Fruit fly (Drosophila melanogaster) whole organism, adult: ENCODE data around the gene CG14013.

Experiments used
- CG11617 ChIP-seq: fragments of 200-800 bp; sonication (Bioruptor generic); optimal IDR thresholded peaks from 2 replicates; lab custom pipeline; 2017; ENCODE audit warnings: mild to moderate bottlenecking, missing biosample characterization, missing genetic modification reagents, missing genetic modification characterization
- CG12768 ChIP-seq: fragments of 200-800 bp; sonication (Bioruptor generic); optimal IDR thresholded peaks from 2 replicates; lab custom pipeline; 2017; ENCODE audit warnings: missing biosample characterization, missing genetic modification characterization, mild to moderate bottlenecking, moderate library complexity, missing genetic modification reagents
- CG14711 ChIP-seq: fragments of 200-800 bp; sonication (Bioruptor generic); optimal IDR thresholded peaks from 2 replicates; lab custom pipeline; 2018; ENCODE audit warnings: missing biosample characterization, mild to moderate bottlenecking, missing genetic modification characterization, moderate library complexity
- CG1620 ChIP-seq: fragments of 200-800 bp; sonication (Bioruptor generic); optimal IDR thresholded peaks from 2 replicates; lab custom pipeline; 2016; ENCODE audit warnings: missing biosample characterization, missing genetic modification characterization
- CG33017 ChIP-seq: fragments of 200-800 bp; sonication (Bioruptor generic); optimal IDR thresholded peaks from 2 replicates; lab custom pipeline; 2018; ENCODE audit warnings: missing biosample characterization, mild to moderate bottlenecking, missing genetic modification characterization, moderate library complexity
- CG5204 ChIP-seq: fragments of 200-800 bp; sonication (Bioruptor generic); optimal IDR thresholded peaks from 2 replicates; lab custom pipeline; 2016; ENCODE audit warnings: missing biosample characterization, missing genetic modification characterization
- CG7045 ChIP-seq: fragments of 200-800 bp; sonication (Bioruptor generic); optimal IDR thresholded peaks from 2 replicates; lab custom pipeline; 2017; ENCODE audit warnings: missing biosample characterization, mild to moderate bottlenecking, missing genetic modification characterization
- CG7101 ChIP-seq: fragments of 200-800 bp; sonication (Bioruptor generic); optimal IDR thresholded peaks from 2 replicates; lab custom pipeline; 2018; ENCODE audit warnings: missing biosample characterization, mild to moderate bottlenecking, missing genetic modification characterization, moderate library complexity
- Clk ChIP-seq: fragments of 200-800 bp; sonication (Bioruptor generic); optimal IDR thresholded peaks from 2 replicates; lab custom pipeline; 2017; ENCODE audit warnings: missing biosample characterization, missing genetic modification characterization
- Crg-1 ChIP-seq: fragments of 200-800 bp; sonication (Bioruptor generic); optimal IDR thresholded peaks from 2 replicates; lab custom pipeline; 2016; ENCODE audit warnings: missing biosample characterization, missing genetic modification characterization
- Hr96 ChIP-seq: fragments of 200-800 bp; sonication (Bioruptor generic); optimal IDR thresholded peaks from 2 replicates; lab custom pipeline; 2016; ENCODE audit warnings: missing biosample characterization, missing genetic modification characterization
- Mnt ChIP-seq: fragments of 200-800 bp; sonication (Bioruptor generic); optimal IDR thresholded peaks from 2 replicates; lab custom pipeline; 2016; ENCODE audit warnings: missing biosample characterization, mild to moderate bottlenecking, missing genetic modification characterization
- bab1 ChIP-seq: fragments of 200-800 bp; sonication (Bioruptor generic); optimal IDR thresholded peaks from 3 replicates; lab custom pipeline; 2019; ENCODE audit warnings: missing biosample characterization, mild to moderate bottlenecking, missing genetic modification characterization, moderate library complexity
- cic ChIP-seq: fragments of 200-800 bp; sonication (Bioruptor generic); optimal IDR thresholded peaks from 2 replicates; lab custom pipeline; 2017; ENCODE audit warnings: missing biosample characterization, mild to moderate bottlenecking, missing genetic modification characterization, moderate library complexity
- cnc ChIP-seq, 2 experiments: fragments of >200 bp; optimal IDR thresholded peaks; 2 replicates each; lab custom pipeline; 2017
- kay ChIP-seq: fragments of 200-800 bp; sonication (Bioruptor generic); peaks from one replicate; lab custom pipeline; 2016; ENCODE audit warnings: missing biosample characterization, missing genetic modification characterization, borderline replicate concordance
- ovo ChIP-seq: fragments of 200-800 bp; sonication (Bioruptor generic); optimal IDR thresholded peaks from 2 replicates; lab custom pipeline; 2016; ENCODE audit warnings: missing biosample characterization, missing genetic modification characterization
- pad ChIP-seq: fragments of 200-800 bp; sonication (Bioruptor generic); optimal IDR thresholded peaks from 3 replicates; lab custom pipeline; 2017; ENCODE audit warnings: missing biosample characterization, missing genetic modification characterization, mild to moderate bottlenecking, moderate library complexity, missing genetic modification reagents
- tj ChIP-seq: fragments of 200-800 bp; sonication (Bioruptor generic); optimal IDR thresholded peaks from 3 replicates; lab custom pipeline; 2017; ENCODE audit warnings: missing biosample characterization, mild to moderate bottlenecking, missing genetic modification characterization, moderate library complexity
- toe ChIP-seq: fragments of 200-800 bp; sonication (Bioruptor generic); optimal IDR thresholded peaks from 2 replicates; lab custom pipeline; 2016; ENCODE audit warnings: missing biosample characterization, missing genetic modification characterization

The CG14013 gene

DNA sequence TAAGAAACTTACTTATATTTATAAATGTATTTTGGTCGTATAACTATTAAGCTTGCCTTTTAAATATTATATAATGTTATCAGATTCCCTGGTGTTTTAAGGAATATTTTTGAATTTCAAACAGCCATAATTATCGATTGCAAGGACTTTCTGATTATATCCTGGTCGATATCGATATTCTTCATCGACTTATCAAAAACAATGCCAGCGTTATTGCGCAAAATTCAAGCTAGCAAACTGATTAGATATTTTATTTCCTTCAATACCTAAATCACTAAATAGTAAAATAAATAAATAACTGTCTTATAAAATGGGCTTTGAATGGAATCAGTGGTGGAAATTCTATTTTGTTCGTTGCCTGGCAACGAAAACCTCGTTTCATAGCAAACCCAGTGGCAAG, 36.3 kb downstream of the CG14013 start, which contains the start of gene CG14020:
CG14020 (plus strand) TSS at position 345 of the 400 bp plus-strand sequence.
- TF ChIP-seq CG7045 (GFP tag; lab: Kevin White, UChicago) (no peak), CG12768 (GFP tag; lab: Kevin White, UChicago) (no peak), Clk (no peak), kay (GFP tag; lab: Kevin White, UChicago) (no peak), CG5204 (GFP tag; lab: Kevin White, UChicago) (no peak), tj (GFP tag; lab: Kevin White, UChicago) (no peak), cnc (optimal IDR thresholded peaks at IDR 0.05; lab: Kevin White, UChicago) (no peak), bab1 (GFP tag; lab: Kevin White, UChicago) (no peak), Crg-1 (GFP tag; lab: Kevin White, UChicago) (no peak), CG1620 (GFP tag; lab: Kevin White, UChicago) (no peak), CG11617 (GFP tag; lab: Kevin White, UChicago) (no peak), CG33017 (no peak), pad (GFP tag; lab: Kevin White, UChicago) (no peak), Hr96 (no peak), CG14711 (tag; lab: Kevin White, UChicago) (no peak)

DNA sequence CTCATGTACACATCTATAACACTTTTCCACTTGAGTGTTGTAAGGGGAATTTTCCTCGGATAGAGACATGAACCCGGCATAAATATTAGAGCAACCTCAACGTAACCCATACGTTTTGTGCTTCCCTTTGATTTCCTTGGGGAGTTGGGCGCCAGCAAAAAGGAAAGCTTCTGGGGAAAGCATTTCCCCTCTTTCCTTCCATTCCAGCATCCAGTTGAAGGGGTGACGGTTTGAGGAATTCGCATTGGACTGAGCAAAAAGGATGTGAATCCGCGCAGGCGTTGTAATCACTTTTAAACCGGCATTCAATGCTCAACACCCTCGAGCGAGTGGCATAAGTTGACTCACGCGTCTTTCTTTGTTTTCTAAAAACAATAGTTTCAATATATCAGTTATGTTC, 38.7 kb downstream of the CG14013 start:
- TF ChIP-seq CG5204 (GFP tag; lab: Kevin White, UChicago) (no peak), tj (GFP tag; lab: Kevin White, UChicago) (no peak), Hr96 (no peak), CG33017 (no peak), toe (GFP tag; lab: Kevin White, UChicago) (no peak), Clk (no peak), Mnt (GFP tag; lab: Kevin White, UChicago) (no peak), CG11617 (GFP tag; lab: Kevin White, UChicago) (no peak), cic (GFP tag; lab: Kevin White, UChicago) (no peak), Crg-1 (GFP tag; lab: Kevin White, UChicago) (no peak), pad (GFP tag; lab: Kevin White, UChicago) (no peak)

DNA sequence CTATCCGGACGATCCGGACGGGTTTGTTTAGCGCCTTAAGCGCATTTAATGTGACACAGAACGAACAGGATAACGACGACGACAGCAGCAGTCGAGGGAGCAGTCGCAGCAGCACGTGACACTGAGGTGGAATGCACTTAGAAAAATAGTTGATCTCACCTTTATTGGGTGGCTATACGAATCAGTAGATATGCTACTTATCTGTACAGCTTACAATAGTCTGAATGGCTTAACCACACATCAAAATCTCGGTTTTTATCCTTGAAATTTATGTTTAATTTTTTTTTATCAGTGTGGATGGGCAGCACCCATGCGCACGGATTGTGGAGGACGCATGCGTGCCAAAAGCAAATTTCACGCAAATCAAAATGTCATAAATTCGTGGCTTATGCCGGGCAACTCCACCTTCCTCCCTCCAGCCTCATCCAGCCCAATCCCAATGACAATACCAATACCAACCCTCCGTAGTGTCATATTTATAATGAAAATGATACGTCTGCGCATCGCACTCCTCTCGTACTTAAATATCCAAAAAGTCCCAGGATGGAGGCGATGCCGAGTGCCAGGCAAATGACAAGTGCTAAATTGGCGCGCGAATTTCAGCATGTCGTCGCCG, 45.7 kb downstream of the CG14013 start:
- TF ChIP-seq pad (GFP tag; lab: Kevin White, UChicago) (no peak), CG7045 (GFP tag; lab: Kevin White, UChicago) (no peak), ovo (no peak), cnc (optimal IDR thresholded peaks at IDR 0.05; lab: Kevin White, UChicago) (no peak), Clk (no peak)

DNA sequence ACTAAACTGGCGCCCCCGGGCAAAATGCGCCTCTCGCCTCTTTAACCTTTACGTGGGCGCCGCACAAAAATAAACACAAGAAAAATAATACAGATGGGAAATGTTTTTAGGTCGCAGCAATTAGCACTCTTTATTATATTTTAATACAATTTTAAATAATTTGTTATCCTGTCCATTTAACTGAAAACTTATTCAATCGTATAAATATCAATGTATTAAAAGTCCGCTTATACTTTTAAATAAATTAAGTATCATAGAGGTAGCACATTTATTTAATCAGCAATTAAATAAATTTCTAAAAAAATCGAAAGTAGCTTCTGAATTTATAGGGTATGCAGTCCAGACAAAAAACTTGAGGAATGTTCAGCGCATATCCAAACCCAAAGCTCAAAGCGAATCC, 46.6 kb downstream of the CG14013 start:
- TF ChIP-seq kay (GFP tag; lab: Kevin White, UChicago): no peak
- no peak for TF ChIP-seq Mnt (GFP tag; lab: Kevin White, UChicago)
- no peak for TF ChIP-seq CG14711 (tag; lab: Kevin White, UChicago)
- TF ChIP-seq tj (GFP tag; lab: Kevin White, UChicago): no peak

DNA sequence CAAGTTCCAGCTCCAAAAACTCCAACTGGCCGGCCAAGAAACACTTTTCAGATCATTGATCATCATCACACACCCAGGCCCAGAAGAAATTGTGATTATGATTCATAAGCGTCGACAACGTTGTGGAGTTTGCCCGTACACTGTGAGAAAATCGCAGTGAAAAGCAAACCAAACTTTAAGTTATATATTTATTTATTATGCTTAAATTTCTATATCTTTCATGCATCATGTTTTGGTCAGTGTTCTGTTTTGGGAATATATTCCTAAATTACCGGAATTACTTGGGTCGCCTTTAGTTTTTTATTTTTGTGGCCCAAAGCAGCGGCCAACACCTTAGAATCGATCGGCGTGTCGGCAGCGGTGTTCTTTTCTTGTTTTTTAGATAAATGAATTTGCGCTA, 48.5 kb downstream of the CG14013 start:
- TF ChIP-seq CG7045 (GFP tag; lab: Kevin White, UChicago) (no peak), CG7101 (no peak), pad (GFP tag; lab: Kevin White, UChicago) (no peak), kay (GFP tag; lab: Kevin White, UChicago) (no peak), Clk (no peak), toe (GFP tag; lab: Kevin White, UChicago) (no peak), CG11617 (GFP tag; lab: Kevin White, UChicago) (no peak), tj (GFP tag; lab: Kevin White, UChicago) (no peak), ovo (no peak)

DNA sequence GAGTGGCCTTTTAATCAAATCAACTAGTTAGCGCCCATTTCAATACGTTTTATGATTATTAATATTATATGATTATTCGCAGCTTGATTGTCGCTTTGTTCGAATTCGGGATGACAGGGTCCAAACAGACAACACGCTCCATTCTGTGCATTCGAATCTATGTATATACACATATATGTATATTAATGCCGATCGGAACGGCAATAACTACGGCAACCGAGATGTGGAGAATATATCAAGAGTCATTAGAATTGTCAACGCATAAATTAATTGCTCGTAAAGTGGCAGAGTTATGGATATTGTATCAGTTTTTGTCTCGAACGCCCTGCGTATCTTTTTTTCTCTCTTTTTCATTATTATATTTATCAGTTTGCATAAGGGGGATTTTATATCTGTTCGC, 50.8 kb downstream of the CG14013 start:
- no peak for TF ChIP-seq cnc (optimal IDR thresholded peaks at IDR 0.05; lab: Kevin White, UChicago)
- no peak for TF ChIP-seq CG7045 (GFP tag; lab: Kevin White, UChicago)
- TF ChIP-seq tj (GFP tag; lab: Kevin White, UChicago): no peak
- no peak for TF ChIP-seq cic (GFP tag; lab: Kevin White, UChicago)
- no peak for TF ChIP-seq Hr96
- no peak for TF ChIP-seq CG5204 (GFP tag; lab: Kevin White, UChicago)
- no peak for TF ChIP-seq pad (GFP tag; lab: Kevin White, UChicago)
- no peak for TF ChIP-seq CG1620 (GFP tag; lab: Kevin White, UChicago)
- no peak for TF ChIP-seq bab1 (GFP tag; lab: Kevin White, UChicago)
- TF ChIP-seq ovo: no peak
- TF ChIP-seq CG12768 (GFP tag; lab: Kevin White, UChicago): no peak
- no peak for TF ChIP-seq CG14711 (tag; lab: Kevin White, UChicago)
- TF ChIP-seq Clk: no peak
- TF ChIP-seq CG7101: no peak
- no peak for TF ChIP-seq Mnt (GFP tag; lab: Kevin White, UChicago)
- no peak for TF ChIP-seq Crg-1 (GFP tag; lab: Kevin White, UChicago)
- TF ChIP-seq toe (GFP tag; lab: Kevin White, UChicago): no peak
- no peak for TF ChIP-seq CG33017
- TF ChIP-seq kay (GFP tag; lab: Kevin White, UChicago): no peak
